Worm (Caenorhabditis elegans): ENCODE results near the gene F27D9.12.

F27D9.12 gene

ce11 chrX:7656875-7657274, at the start of gene F27D9.12:
Gene F27D9.12, minus strand, starts transcription at chrX:7656975.
- no peak for TF ChIP-seq hmg-4 (GFP tag; optimal IDR thresholded peaks at IDR 0.05)
- TF ChIP-seq ceh-13 (GFP tag; optimal IDR thresholded peaks at IDR 0.05): no peak

DNA sequence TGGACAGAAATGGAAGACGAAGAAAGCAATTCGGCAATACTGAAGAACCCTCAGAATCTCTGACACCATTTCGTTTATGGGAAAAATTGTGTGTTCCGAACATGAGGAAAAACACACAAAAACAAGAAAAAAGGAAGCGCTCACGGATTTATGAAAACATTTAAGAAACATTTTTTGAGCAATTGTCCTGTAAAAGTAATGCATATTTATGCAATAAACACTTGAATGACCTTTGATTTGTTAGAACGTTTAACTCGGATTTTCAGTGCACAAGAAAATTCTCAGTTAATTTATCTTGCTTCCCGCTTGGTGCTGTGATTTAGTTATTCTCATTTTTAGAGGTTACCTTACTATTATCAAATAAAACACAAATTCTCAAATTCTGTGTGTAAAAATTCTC, 47.1 kb upstream of the F27D9.12 start:
- TF ChIP-seq scrt-1 (GFP tag; IDR thresholded peaks at IDR 0.05) (no peak), sea-1 (GFP tag; conservative IDR thresholded peaks at IDR 0.05) (no peak), ceh-13 (GFP tag; optimal IDR thresholded peaks at IDR 0.05) (no peak), ama-1 (optimal IDR thresholded peaks at IDR 0.05) (no peak), tbx-11 (GFP tag; IDR thresholded peaks at IDR 0.05) (no peak), F13C5.2 (tag; optimal IDR thresholded peaks at IDR 0.05) (no peak), hnd-1 (tag; optimal IDR thresholded peaks at IDR 0.05) (no peak), flt-1 (GFP tag; IDR thresholded peaks at IDR 0.05) (no peak), aly-1 (tag; optimal IDR thresholded peaks at IDR 0.05) (no peak), hmg-4 (GFP tag; optimal IDR thresholded peaks at IDR 0.05) (no peak), B0310.2 (tag; optimal IDR thresholded peaks at IDR 0.05) (no peak), ceh-36 (tag; optimal IDR thresholded peaks at IDR 0.05) (no peak), hmbx-1 (tag; optimal IDR thresholded peaks at IDR 0.05) (no peak), tra-4 (tag; optimal IDR thresholded peaks at IDR 0.05) (no peak), tbx-37 (GFP tag; conservative IDR thresholded peaks at IDR 0.05) (no peak), ets-7 (tag; optimal IDR thresholded peaks at IDR 0.05) (no peak)

DNA sequence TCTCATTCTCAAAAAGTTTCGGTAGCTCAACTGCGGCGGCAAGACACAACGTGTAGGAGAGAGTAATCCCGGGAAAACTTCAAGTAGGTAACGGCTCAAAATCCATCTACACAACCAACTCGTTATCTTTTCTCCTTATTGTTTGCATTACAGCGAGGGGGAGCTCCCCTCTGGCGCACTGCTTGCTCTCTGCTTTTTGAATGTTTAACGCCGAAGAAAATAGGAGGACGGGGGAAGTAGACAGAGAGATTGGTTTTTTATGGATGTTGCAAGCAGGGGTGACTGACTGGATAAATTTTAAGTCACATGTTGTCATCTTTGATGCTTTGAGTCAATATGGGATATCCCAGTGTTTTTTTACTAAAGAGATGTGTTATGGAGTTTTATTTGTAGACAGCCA, 32.8 kb upstream of the F27D9.12 start:
- TF ChIP-seq F13C5.2 (tag; optimal IDR thresholded peaks at IDR 0.05) (no peak), tbx-37 (GFP tag; conservative IDR thresholded peaks at IDR 0.05) (no peak), ceh-36 (tag; optimal IDR thresholded peaks at IDR 0.05) (no peak), sea-1 (GFP tag; conservative IDR thresholded peaks at IDR 0.05) (no peak), scrt-1 (GFP tag; IDR thresholded peaks at IDR 0.05) (no peak), B0310.2 (tag; optimal IDR thresholded peaks at IDR 0.05) (no peak), tra-4 (tag; optimal IDR thresholded peaks at IDR 0.05) (no peak), flt-1 (GFP tag; IDR thresholded peaks at IDR 0.05) (no peak), hmg-4 (GFP tag; optimal IDR thresholded peaks at IDR 0.05) (no peak), ets-7 (tag; optimal IDR thresholded peaks at IDR 0.05) (no peak)

- TF ChIP-seq B0310.2 (tag; optimal IDR thresholded peaks at IDR 0.05): no peak
- no peak for TF ChIP-seq tbx-37 (GFP tag; conservative IDR thresholded peaks at IDR 0.05)
- no peak for TF ChIP-seq hmg-4 (GFP tag; optimal IDR thresholded peaks at IDR 0.05)
- no peak for TF ChIP-seq scrt-1 (GFP tag; IDR thresholded peaks at IDR 0.05)
- TF ChIP-seq pes-1 (GFP tag; IDR thresholded peaks at IDR 0.05): no peak
- no peak for TF ChIP-seq ets-7 (tag; optimal IDR thresholded peaks at IDR 0.05)
- no peak for TF ChIP-seq ama-1 (optimal IDR thresholded peaks at IDR 0.05)
- TF ChIP-seq hmbx-1 (tag; optimal IDR thresholded peaks at IDR 0.05): no peak
- no peak for TF ChIP-seq hnd-1 (tag; optimal IDR thresholded peaks at IDR 0.05)
- no peak for TF ChIP-seq flt-1 (GFP tag; IDR thresholded peaks at IDR 0.05)
Measured at ce11 chrX:7689119-7689518, 32.3 kb upstream of the F27D9.12 start, which contains the start of gene clik-2. Gene clik-2, minus strand, starts transcription at chrX:7689219.

DNA sequence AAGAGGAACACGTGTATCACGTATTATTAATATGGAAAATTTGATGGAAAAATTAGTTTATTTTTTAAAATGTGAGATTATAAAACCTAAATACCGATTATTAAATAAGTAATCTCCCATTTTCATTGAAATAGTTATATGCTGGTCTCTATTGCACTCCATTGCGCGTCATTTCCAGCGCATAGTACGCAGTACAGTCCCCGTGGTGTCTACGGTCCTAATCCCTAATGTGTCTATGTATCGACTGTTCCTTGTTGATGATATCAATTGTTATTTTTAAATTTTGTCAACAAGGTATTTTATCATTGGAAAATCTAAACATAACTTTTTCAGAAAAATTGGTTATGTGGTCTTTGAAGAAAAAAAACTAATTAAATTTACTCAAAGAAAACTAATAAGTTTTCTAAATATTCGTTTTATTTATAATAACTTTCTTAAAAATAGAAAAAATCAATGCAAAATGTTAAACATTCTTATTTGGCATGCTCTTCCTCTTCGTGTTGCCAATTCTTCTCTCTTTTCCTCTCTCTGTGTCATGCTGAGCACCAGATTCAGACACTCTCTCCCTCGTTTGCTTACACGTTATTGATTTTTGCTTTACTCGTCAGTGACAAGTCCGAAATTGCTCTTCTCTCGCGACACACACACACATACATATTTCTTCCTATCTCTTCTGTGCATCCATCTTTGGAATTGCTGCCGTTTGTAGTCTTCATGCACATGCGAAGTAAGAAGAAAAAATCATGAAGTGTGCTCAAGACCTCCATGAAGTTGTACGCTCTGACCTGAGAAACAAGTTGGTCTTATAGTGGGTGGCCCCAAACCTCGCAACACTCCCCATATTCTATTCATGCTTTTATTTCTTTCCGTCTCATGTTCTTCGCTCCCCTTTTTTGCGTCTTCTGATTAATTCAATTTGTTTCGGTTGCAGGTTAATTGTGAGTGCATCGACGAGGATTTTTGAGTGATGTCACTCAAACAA, 25.5 kb upstream of the F27D9.12 start, which contains the start of gene unc-18:
unc-18 (plus strand) TSS at position 932 of the 982 bp plus-strand sequence.
- TF ChIP-seq tbx-11 (GFP tag; IDR thresholded peaks at IDR 0.05): no peak
- TF ChIP-seq scrt-1 (GFP tag; IDR thresholded peaks at IDR 0.05): no peak
- no peak for TF ChIP-seq hmg-4 (GFP tag; optimal IDR thresholded peaks at IDR 0.05)

ce11 chrX:7680545-7681330, 24.0 kb upstream of the F27D9.12 start, which contains the start of gene stn-2:
Gene stn-2, minus strand, starts transcription at chrX:7680619.
- TF ChIP-seq pes-1 (GFP tag; IDR thresholded peaks at IDR 0.05): no peak
- TF ChIP-seq ama-1 (optimal IDR thresholded peaks at IDR 0.05): no peak
- TF ChIP-seq flt-1 (GFP tag; IDR thresholded peaks at IDR 0.05): no peak
- TF ChIP-seq F13C5.2 (tag; optimal IDR thresholded peaks at IDR 0.05): no peak
- no peak for TF ChIP-seq tra-4 (tag; optimal IDR thresholded peaks at IDR 0.05)
- TF ChIP-seq sea-1 (GFP tag; conservative IDR thresholded peaks at IDR 0.05): no peak
- TF ChIP-seq tbx-11 (GFP tag; IDR thresholded peaks at IDR 0.05): no peak
- no peak for TF ChIP-seq ceh-36 (tag; optimal IDR thresholded peaks at IDR 0.05)
- no peak for TF ChIP-seq hmg-4 (GFP tag; optimal IDR thresholded peaks at IDR 0.05)
- TF ChIP-seq hnd-1 (tag; optimal IDR thresholded peaks at IDR 0.05): no peak

- TF ChIP-seq hmg-4 (GFP tag; optimal IDR thresholded peaks at IDR 0.05) (no peak), sea-1 (GFP tag; conservative IDR thresholded peaks at IDR 0.05) (no peak), B0310.2 (tag; optimal IDR thresholded peaks at IDR 0.05) (no peak), aly-1 (tag; optimal IDR thresholded peaks at IDR 0.05) (no peak), hnd-1 (tag; optimal IDR thresholded peaks at IDR 0.05) (no peak), tbx-11 (GFP tag; IDR thresholded peaks at IDR 0.05) (no peak), ama-1 (optimal IDR thresholded peaks at IDR 0.05) (no peak), ceh-36 (tag; optimal IDR thresholded peaks at IDR 0.05) (no peak), flt-1 (GFP tag; IDR thresholded peaks at IDR 0.05) (no peak), ets-7 (tag; optimal IDR thresholded peaks at IDR 0.05) (no peak), scrt-1 (GFP tag; IDR thresholded peaks at IDR 0.05) (no peak), pes-1 (GFP tag; IDR thresholded peaks at IDR 0.05) (no peak), tbx-37 (GFP tag; conservative IDR thresholded peaks at IDR 0.05) (no peak), F13C5.2 (tag; optimal IDR thresholded peaks at IDR 0.05) (no peak)
Measured at ce11 chrX:7679835-7680234, 23.1 kb upstream of the F27D9.12 start.

Data from whole organism, early embryonic.